Worm (Caenorhabditis elegans) whole organism, young adult: ENCODE measurements around the gene F53A3.7.

ENCODE experiments used
- B0035.1 ChIP-seq: sonication (generic microtip); optimal IDR thresholded peaks from 2 replicates; lab custom pipeline; 2016; ENCODE audit warnings: missing genetic modification characterization, mild to moderate bottlenecking, missing compliant biosample characterization, missing genotype, missing genetic modification reagents
- C06A6.2 ChIP-seq: fragments of 200-800 bp; sonication (Bioruptor generic); conservative IDR thresholded peaks from 2 replicates; pipeline ENCODE4 v1.3.6; 2022; ENCODE audit warnings: missing genetic modification characterization, missing compliant biosample characterization
- F22D6.2 ChIP-seq: sonication (generic microtip); optimal IDR thresholded peaks from 2 replicates; lab custom pipeline; 2016; ENCODE audit warnings: mild to moderate bottlenecking, missing genetic modification characterization, missing compliant biosample characterization
- F37B4.10 ChIP-seq: fragments of 200-800 bp; sonication (Bioruptor generic); IDR thresholded peaks from 2 replicates; pipeline ENCODE4 v1.3.6; 2022; ENCODE audit warnings: missing genetic modification characterization, missing compliant biosample characterization
- F57A8.1 ChIP-seq: fragments of 200-800 bp; sonication (Bioruptor generic); optimal IDR thresholded peaks from 2 replicates; lab custom pipeline; 2018; ENCODE audit warnings: mild to moderate bottlenecking, missing genetic modification characterization, moderate library complexity, missing compliant biosample characterization
- F57C9.4 ChIP-seq: sonication (generic microtip); optimal IDR thresholded peaks from 2 replicates; lab custom pipeline; 2017; ENCODE audit warnings: mild to moderate bottlenecking, missing genetic modification characterization, missing compliant biosample characterization
- K11D2.4 ChIP-seq: fragments of 200-800 bp; sonication (Bioruptor generic); IDR thresholded peaks from 2 replicates; pipeline ENCODE4 v1.3.6; 2022; ENCODE audit warnings: missing genetic modification reagents, missing genetic modification characterization, missing compliant biosample characterization
- ZK185.1 ChIP-seq: sonication (generic microtip); optimal IDR thresholded peaks from 2 replicates; lab custom pipeline; 2016; ENCODE audit warnings: mild to moderate bottlenecking, missing genetic modification characterization, missing compliant biosample characterization; ENCODE audit not compliant: poor library complexity, severe bottlenecking
- aptf-2 ChIP-seq: fragments of 200-800 bp; sonication (Bioruptor generic); conservative IDR thresholded peaks from 2 replicates; pipeline ENCODE4 v1.3.6; 2022; ENCODE audit warnings: missing genetic modification reagents, missing genetic modification characterization, missing compliant biosample characterization
- athp-1 ChIP-seq: sonication (generic microtip); optimal IDR thresholded peaks from 2 replicates; lab custom pipeline; 2017; ENCODE audit warnings: mild to moderate bottlenecking, missing genetic modification characterization, missing compliant biosample characterization
- bed-1 ChIP-seq: fragments of 200-800 bp; sonication (Bioruptor generic); IDR thresholded peaks from 2 replicates; pipeline ENCODE4 v1.3.6; 2022; ENCODE audit warnings: missing genetic modification reagents, missing genetic modification characterization, missing compliant biosample characterization
- cebp-1 ChIP-seq, 2 experiments: fragments of 200-800 bp in 1 of 2; sonication (Bioruptor generic) in 1 of 2; sonication (generic microtip) in 1 of 2; IDR thresholded peaks in 1 of 2; optimal IDR thresholded peaks in 1 of 2; 2 replicates each; pipeline versions ENCODE4 v1.3.6 to Lab custom; 2017 to 2022; ENCODE audit warnings: missing compliant biosample characterization in 2 of 2, missing genetic modification characterization in 2 of 2, mild to moderate bottlenecking in 1 of 2, missing genetic modification reagents in 1 of 2, moderate library complexity in 1 of 2
- ceh-100 ChIP-seq: fragments of 200-800 bp; sonication (Bioruptor generic); IDR thresholded peaks from 2 replicates; pipeline ENCODE4 v1.3.6; 2022; ENCODE audit warnings: missing genetic modification reagents, missing genetic modification characterization, missing compliant biosample characterization
- ceh-40 ChIP-seq: fragments of 200-800 bp; sonication (Bioruptor generic); IDR thresholded peaks from 2 replicates; pipeline ENCODE4 v1.3.6; 2022; ENCODE audit warnings: missing genetic modification characterization, missing compliant biosample characterization
- dox-1 ChIP-seq: fragments of 200-800 bp; sonication (Bioruptor generic); IDR thresholded peaks from 2 replicates; pipeline ENCODE4 v1.3.6; 2022; ENCODE audit warnings: missing genetic modification reagents, missing genetic modification characterization, missing compliant biosample characterization
- egl-18 ChIP-seq: fragments of 200-800 bp; sonication (Bioruptor generic); IDR thresholded peaks from 2 replicates; pipeline ENCODE4 v1.3.6; 2022; ENCODE audit warnings: missing genetic modification reagents, missing genetic modification characterization, missing compliant biosample characterization
- egl-44 ChIP-seq: fragments of 200-800 bp; sonication (Bioruptor generic); IDR thresholded peaks from 2 replicates; pipeline ENCODE4 v1.3.6; 2022; ENCODE audit warnings: missing genetic modification reagents, missing genetic modification characterization, missing compliant biosample characterization
- gei-17 ChIP-seq: fragments of 200-800 bp; sonication (Bioruptor generic); optimal IDR thresholded peaks from 2 replicates; lab custom pipeline; 2018; ENCODE audit warnings: mild to moderate bottlenecking, missing genetic modification characterization, missing compliant biosample characterization
- him-1 ChIP-seq: sonication (generic microtip); optimal IDR thresholded peaks from 2 replicates; lab custom pipeline; 2016; ENCODE audit warnings: missing genotype, missing genetic modification reagents, missing genetic modification characterization, missing compliant biosample characterization
- hlh-26 ChIP-seq: fragments of 200-800 bp; sonication (Bioruptor generic); conservative IDR thresholded peaks from 2 replicates; pipeline ENCODE4 v1.3.6; 2022; ENCODE audit warnings: missing genetic modification reagents, missing genetic modification characterization, missing compliant biosample characterization
- hrde-1 ChIP-seq: sonication (generic microtip); optimal IDR thresholded peaks from 2 replicates; lab custom pipeline; 2016; ENCODE audit warnings: missing genetic modification characterization, mild to moderate bottlenecking, missing compliant biosample characterization, moderate library complexity, missing genotype, missing genetic modification reagents, borderline replicate concordance
- hsf-1 ChIP-seq: fragments of 200-800 bp; sonication (Bioruptor generic); IDR thresholded peaks from 2 replicates; pipeline ENCODE4 v1.3.6; 2022; ENCODE audit warnings: missing genetic modification reagents, missing genetic modification characterization, missing compliant biosample characterization
- let-607 ChIP-seq, 2 experiments: fragments of 200-800 bp in 1 of 2; sonication (Bioruptor generic) in 1 of 2; sonication (generic microtip) in 1 of 2; optimal IDR thresholded peaks; 2 replicates each; lab custom pipeline; 2016 to 2018; ENCODE audit warnings: mild to moderate bottlenecking in 2 of 2, missing compliant biosample characterization in 2 of 2, missing genetic modification characterization in 2 of 2, moderate library complexity in 2 of 2, missing genotype in 1 of 2
- lin-26 ChIP-seq: fragments of 200-800 bp; sonication (Bioruptor generic); IDR thresholded peaks from 2 replicates; pipeline ENCODE4 v1.3.6; 2022; ENCODE audit warnings: missing genetic modification reagents, missing genetic modification characterization, missing compliant biosample characterization
- lin-35 ChIP-seq, 3 experiments: fragments of 150-350 bp in 2 of 3; sonication (generic microtip) in 1 of 3; optimal IDR thresholded peaks; 2 replicates each; lab custom pipeline; 2014 to 2018; ENCODE audit warnings: missing biosample characterization in 3 of 3, missing genetic modification characterization in 3 of 3, missing genetic modification reagents in 3 of 3
- lir-1 ChIP-seq: fragments of 200-800 bp; sonication (Bioruptor generic); conservative IDR thresholded peaks from 2 replicates; pipeline ENCODE4 v1.3.6; 2022; ENCODE audit warnings: missing genetic modification reagents, missing genetic modification characterization, missing compliant biosample characterization
- lsy-27 ChIP-seq: sonication (generic microtip); optimal IDR thresholded peaks from 2 replicates; lab custom pipeline; 2017; ENCODE audit warnings: missing genetic modification characterization, mild to moderate bottlenecking, missing compliant biosample characterization, antibody characterized with exemption, missing genotype, borderline replicate concordance; ENCODE audit not compliant: insufficient read depth
- madf-6 ChIP-seq: fragments of 200-800 bp; sonication (Bioruptor generic); IDR thresholded peaks from 2 replicates; pipeline ENCODE4 v1.3.6; 2022; ENCODE audit warnings: missing genetic modification reagents, missing genetic modification characterization, missing compliant biosample characterization
- madf-8 ChIP-seq: fragments of 200-800 bp; sonication (Bioruptor generic); conservative IDR thresholded peaks from 2 replicates; pipeline ENCODE4 v1.3.6; 2022; ENCODE audit warnings: missing genetic modification reagents, missing genetic modification characterization, missing compliant biosample characterization
- mcd-1 ChIP-seq: fragments of 200-800 bp; sonication (Bioruptor generic); IDR thresholded peaks from 2 replicates; pipeline ENCODE4 v1.3.6; 2022; ENCODE audit warnings: missing genetic modification reagents, missing genetic modification characterization, missing compliant biosample characterization
- mel-28 ChIP-seq: sonication (generic microtip); optimal IDR thresholded peaks from 2 replicates; lab custom pipeline; 2016; ENCODE audit warnings: borderline replicate concordance, mild to moderate bottlenecking, missing genetic modification characterization, missing compliant biosample characterization
- mxl-1 ChIP-seq: sonication (generic microtip); optimal IDR thresholded peaks from 2 replicates; lab custom pipeline; 2016; ENCODE audit warnings: missing genetic modification characterization, missing compliant biosample characterization
- nfya-1 ChIP-seq: sonication (generic microtip); optimal IDR thresholded peaks from 2 replicates; lab custom pipeline; 2017; ENCODE audit warnings: antibody characterized with exemption, missing compliant biosample characterization, missing genetic modification characterization, borderline replicate concordance; ENCODE audit not compliant: insufficient read depth
- nfyb-1 ChIP-seq: fragments of 200-800 bp; sonication (Bioruptor generic); IDR thresholded peaks from 2 replicates; pipeline ENCODE4 v1.3.6; 2022; ENCODE audit warnings: missing genetic modification reagents, missing genetic modification characterization, missing compliant biosample characterization
- nhr-179 ChIP-seq: sonication (generic microtip); optimal IDR thresholded peaks from 2 replicates; lab custom pipeline; 2016; ENCODE audit warnings: mild to moderate bottlenecking, missing genetic modification characterization, missing compliant biosample characterization
- pbrm-1 ChIP-seq: fragments of 200-800 bp; sonication (Bioruptor generic); IDR thresholded peaks from 2 replicates; pipeline ENCODE4 v1.3.6; 2022; ENCODE audit warnings: missing genetic modification reagents, missing genetic modification characterization, missing compliant biosample characterization
- pha-4 ChIP-seq: fragments of 150-350 bp; sonication (generic microtip); optimal IDR thresholded peaks from 2 replicates; lab custom pipeline; 2014; ENCODE audit warnings: missing biosample characterization, missing genetic modification reagents, missing genetic modification characterization
- repo-1 ChIP-seq: sonication (generic microtip); optimal IDR thresholded peaks from 2 replicates; lab custom pipeline; 2017; ENCODE audit warnings: mild to moderate bottlenecking, missing genetic modification characterization, missing compliant biosample characterization
- rpc-1 ChIP-seq, 2 experiments: fragments of 150-350 bp in 1 of 2; sonication (generic microtip) in 1 of 2; optimal IDR thresholded peaks; 2 replicates each; lab custom pipeline; 2014 to 2018; ENCODE audit warnings: missing biosample characterization in 1 of 2, missing genetic modification characterization in 1 of 2, missing genetic modification reagents in 1 of 2, missing genotype in 1 of 2
- sea-2 ChIP-seq: fragments of 200-800 bp; sonication (Bioruptor generic); IDR thresholded peaks from 2 replicates; pipeline ENCODE4 v1.3.6; 2022; ENCODE audit warnings: missing genetic modification characterization, missing compliant biosample characterization
- snpc-4 ChIP-seq, 5 experiments: fragments of 150-350 bp in 1 of 5; sonication (generic microtip) in 4 of 5; optimal IDR thresholded peaks; 2 replicates each; lab custom pipeline; 2014 to 2018; ENCODE audit warnings: missing genetic modification characterization in 5 of 5, missing biosample characterization in 3 of 5, antibody characterized with exemption in 2 of 5, mild to moderate bottlenecking in 2 of 5, missing compliant biosample characterization in 2 of 5, missing genotype in 2 of 5, moderate library complexity in 2 of 5, missing genetic modification reagents in 1 of 5
- tbp1 ChIP-seq: fragments of 200-800 bp; sonication (Bioruptor generic); optimal IDR thresholded peaks from 2 replicates; lab custom pipeline; 2018; ENCODE audit warnings: mild to moderate bottlenecking, missing genetic modification characterization, missing compliant biosample characterization
- tbx-9 ChIP-seq: sonication (generic microtip); optimal IDR thresholded peaks from 2 replicates; lab custom pipeline; 2016; ENCODE audit warnings: borderline replicate concordance, missing genetic modification characterization, inconsistent platforms, missing compliant biosample characterization
- ztf-22 ChIP-seq: fragments of 200-800 bp; sonication (Bioruptor generic); optimal IDR thresholded peaks from 2 replicates; lab custom pipeline; 2018; ENCODE audit warnings: mild to moderate bottlenecking, missing genetic modification characterization, moderate library complexity, missing compliant biosample characterization
- ztf-6 ChIP-seq: fragments of 200-800 bp; sonication (Bioruptor generic); IDR thresholded peaks from 2 replicates; pipeline ENCODE4 v1.3.6; 2022; ENCODE audit warnings: missing genetic modification reagents, missing genetic modification characterization, missing compliant biosample characterization

The F53A3.7 gene

DNA sequence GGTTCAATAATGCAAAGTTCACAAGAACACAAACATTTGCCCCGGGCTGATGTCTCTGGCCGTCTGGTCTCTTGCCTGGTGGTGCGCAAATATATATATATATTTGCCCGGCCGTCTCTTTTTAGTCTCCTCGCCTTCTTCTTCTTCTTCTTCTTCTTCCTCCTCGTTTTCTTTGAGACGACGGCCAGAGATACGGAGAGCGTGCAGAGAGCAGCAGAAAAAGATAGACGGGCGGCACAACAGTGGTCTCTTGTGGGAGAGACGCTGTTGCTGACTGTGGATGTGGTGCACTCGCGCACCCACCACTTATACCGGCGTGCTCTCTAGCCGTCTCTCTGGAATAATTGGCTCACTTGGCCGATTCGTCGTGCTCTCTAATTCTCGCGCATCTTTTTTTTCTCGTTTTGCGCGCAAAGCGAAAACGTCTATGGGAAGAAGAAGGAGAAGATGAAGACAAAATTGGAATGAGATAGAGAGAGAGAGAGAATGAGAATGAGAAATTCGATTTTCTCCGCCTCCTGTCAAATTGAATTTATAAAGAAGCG is 30.1 kb upstream of the F53A3.7 start (continued):
- TF ChIP-seq sea-2 (GFP tag; lab: Robert Waterston, UW) (0 out of 2 replicates have a peak, but pooled peaks have one; percentile 42), pha-4 (peak; percentile 58), hlh-26 (GFP tag; lab: Robert Waterston, UW) (no peak), nfyb-1 (GFP tag; lab: Robert Waterston, UW) (peak; percentile 86; the same call in 1 of the 2 replicates), let-607 (tag; optimal IDR thresholded peaks at IDR 0.05; lab: Kevin White, UChicago) (peak; percentile 68 to 76), mel-28 (tag; lab: Kevin White, UChicago) (no peak), egl-44 (0 out of 2 replicates have a peak, but pooled peaks have one; percentile 19), egl-18 (GFP tag; lab: Robert Waterston, UW) (no peak), F57C9.4 (tag; lab: Kevin White, UChicago) (no peak), snpc-4 (GFP tag; optimal IDR thresholded peaks at IDR 0.05; lab: Kevin White, UChicago) (peak; percentile 75), snpc-4 (tag; optimal IDR thresholded peaks at IDR 0.05; lab: Kevin White, UChicago) (peak in 3 of 4 experiments; percentile 65 to 78 (median 74)), ceh-40 (no peak), hsf-1 (GFP tag; lab: Robert Waterston, UW) (no peak), C06A6.2 (GFP tag; lab: Robert Waterston, UW) (peak; percentile 91), repo-1 (peak; percentile 81), ceh-100 (GFP tag; lab: Robert Waterston, UW) (no peak), bed-1 (0 out of 2 replicates have a peak, but pooled peaks have one; percentile 27), nfya-1 (tag; lab: Kevin White, UChicago) (no peak), tbx-9 (tag; lab: Kevin White, UChicago) (no peak), F37B4.10 (GFP tag; lab: Robert Waterston, UW) (no peak), B0035.1 (tag; lab: Kevin White, UChicago) (peak; percentile 79), lir-1 (GFP tag; lab: Robert Waterston, UW) (peak; percentile 70), aptf-2 (no peak), athp-1 (tag; lab: Kevin White, UChicago) (no peak), ZK185.1 (tag; lab: Kevin White, UChicago) (no peak), madf-6 (GFP tag; lab: Robert Waterston, UW) (no peak), F57A8.1 (GFP tag; lab: Kevin White, UChicago) (peak; percentile 61), rpc-1 (optimal IDR thresholded peaks at IDR 0.05; lab: Kevin White, UChicago) (no peak), rpc-1 (tag; optimal IDR thresholded peaks at IDR 0.05; lab: Kevin White, UChicago) (no peak), K11D2.4 (GFP tag; lab: Robert Waterston, UW) (peak; percentile 89), ztf-6 (GFP tag; lab: Robert Waterston, UW) (peak; percentile 69; the same call in 1 of the 2 replicates), him-1 (tag; lab: Kevin White, UChicago) (no peak), tbp1 (peak; percentile 68), mcd-1 (GFP tag; lab: Robert Waterston, UW) (peak; percentile 84), cebp-1 (GFP tag; IDR thresholded peaks at IDR 0.05; lab: Robert Waterston, UW) (no peak; the same call in 1 of the 2 replicates), cebp-1 (tag; optimal IDR thresholded peaks at IDR 0.05; lab: Kevin White, UChicago) (peak; percentile 93), gei-17 (peak; percentile 79), pbrm-1 (GFP tag; lab: Robert Waterston, UW) (peak; percentile 76), mxl-1 (tag; lab: Kevin White, UChicago) (no peak), madf-8 (GFP tag; lab: Robert Waterston, UW) (no peak), lin-35 (GFP tag; optimal IDR thresholded peaks at IDR 0.05; lab: Kevin White, UChicago) (peak in 2 of 3 experiments; percentile 1 to 42), dox-1 (GFP tag; lab: Robert Waterston, UW) (peak; percentile 94), F22D6.2 (tag; lab: Kevin White, UChicago) (peak; percentile 92), lsy-27 (tag; lab: Kevin White, UChicago) (no peak), hrde-1 (tag; lab: Kevin White, UChicago) (no peak), nhr-179 (no peak), lin-26 (peak; percentile 76), ztf-22 (peak; percentile 100)
